Worm (Caenorhabditis elegans) whole organism, young adult: ENCODE data around the gene srz-96.

Experiments used
- ceh-91 ChIP-seq: fragments of 200-800 bp; sonication (Bioruptor generic); IDR thresholded peaks from 2 replicates; pipeline ENCODE4 v1.3.6; 2022; ENCODE audit warnings: missing genetic modification reagents, missing genetic modification characterization, missing compliant biosample characterization
- nhr-27 ChIP-seq: fragments of 200-800 bp; sonication (Bioruptor generic); optimal IDR thresholded peaks from 2 replicates; lab custom pipeline; 2018; ENCODE audit warnings: mild to moderate bottlenecking, missing genetic modification characterization, moderate library complexity, missing compliant biosample characterization

DNA sequence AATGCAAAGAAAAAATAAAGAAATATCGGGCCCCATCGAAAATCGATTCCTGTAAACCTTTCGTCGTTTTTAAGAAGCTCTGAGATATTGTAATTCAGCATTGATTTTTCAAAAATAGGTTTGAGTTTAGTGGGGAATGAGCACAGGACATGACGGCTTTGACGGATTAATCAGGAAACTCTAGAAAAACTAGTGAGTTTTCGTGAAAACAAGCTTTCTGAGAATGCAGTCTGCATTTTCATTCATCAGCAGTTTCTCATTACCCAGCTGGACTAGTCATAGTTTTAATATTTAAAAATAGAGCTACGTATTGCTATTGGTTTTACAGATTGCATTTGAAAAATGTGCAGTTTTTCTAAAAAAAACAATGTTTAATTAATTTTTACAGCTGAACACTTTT is 6.8 kb upstream of the srz-96 start, which contains the start of gene srz-47:
- TF ChIP-seq nhr-27 (tag; lab: Kevin White, UChicago) (no peak), ceh-91 (GFP tag; lab: Robert Waterston, UW) (no peak)
